Worm (Caenorhabditis elegans) whole organism, L4 larva: ENCODE measurements around the gene fkb-6.

ENCODE experiments used
- F10B5.3 ChIP-seq: sonication (generic microtip); optimal IDR thresholded peaks from 2 replicates; lab custom pipeline; 2016; ENCODE audit warnings: mild to moderate bottlenecking, missing genetic modification characterization, missing compliant biosample characterization
- F37D6.2 ChIP-seq: sonication (generic microtip); optimal IDR thresholded peaks from 2 replicates; lab custom pipeline; 2016; ENCODE audit warnings: mild to moderate bottlenecking, missing genetic modification characterization, missing compliant biosample characterization
- Y105C5A.15 ChIP-seq: fragments of 200-800 bp; sonication (Bioruptor generic); IDR thresholded peaks from 2 replicates; pipeline ENCODE4 v1.3.6; 2022; ENCODE audit warnings: missing genetic modification characterization, missing compliant biosample characterization
- Y75B8A.6 ChIP-seq: fragments of 200-800 bp; sonication (Bioruptor generic); IDR thresholded peaks from 2 replicates; pipeline ENCODE4 v1.3.6; 2022; ENCODE audit warnings: missing genetic modification reagents, missing genetic modification characterization, missing compliant biosample characterization
- ZK337.2 ChIP-seq: fragments of 200-800 bp; sonication (Bioruptor generic); IDR thresholded peaks from 2 replicates; pipeline ENCODE4 v1.3.6; 2022; ENCODE audit warnings: missing genetic modification reagents, missing genetic modification characterization, missing compliant biosample characterization
- aha-1 ChIP-seq: fragments of 150-350 bp; peaks from one replicate; lab custom pipeline; 2014; ENCODE audit warnings: missing biosample characterization, missing genetic modification characterization
- attf-4 ChIP-seq: sonication (generic microtip); optimal IDR thresholded peaks from 3 replicates; lab custom pipeline; 2017; ENCODE audit warnings: missing biosample characterization, missing genetic modification characterization
- ceh-32 ChIP-seq: sonication (generic microtip); optimal IDR thresholded peaks from 2 replicates; lab custom pipeline; 2016; ENCODE audit warnings: mild to moderate bottlenecking, missing genetic modification characterization, missing compliant biosample characterization; ENCODE audit not compliant: poor library complexity
- ceh-44 ChIP-seq: fragments of 200-800 bp; sonication (Bioruptor generic); IDR thresholded peaks from 2 replicates; pipeline ENCODE4 v1.3.6; 2022; ENCODE audit warnings: missing genetic modification reagents, missing genetic modification characterization, missing compliant biosample characterization
- ceh-62 ChIP-seq: sonication (generic microtip); optimal IDR thresholded peaks from 2 replicates; lab custom pipeline; 2017; ENCODE audit warnings: missing biosample characterization, missing genetic modification characterization
- daf-12 ChIP-seq: fragments of 150-350 bp; optimal IDR thresholded peaks from 2 replicates; lab custom pipeline; 2014; ENCODE audit warnings: missing biosample characterization, missing genetic modification reagents, missing genetic modification characterization
- daf-16 ChIP-seq, 3 experiments: sonication (generic microtip); optimal IDR thresholded peaks; 2 replicates each; lab custom pipeline; 2016 to 2017; ENCODE audit warnings: missing genetic modification characterization in 3 of 3, missing genetic modification reagents in 3 of 3, mild to moderate bottlenecking in 2 of 3, missing compliant biosample characterization in 2 of 3, missing biosample characterization in 1 of 3, moderate library complexity in 1 of 3
- egl-27 ChIP-seq: sonication (generic microtip); optimal IDR thresholded peaks from 3 replicates; lab custom pipeline; 2017; ENCODE audit warnings: missing biosample characterization, missing genetic modification reagents, missing genetic modification characterization
- egl-43 ChIP-seq: fragments of 200-800 bp; sonication (Bioruptor generic); IDR thresholded peaks from 2 replicates; pipeline ENCODE4 v1.3.6; 2022; ENCODE audit warnings: missing genetic modification reagents, missing genetic modification characterization, missing compliant biosample characterization
- fkh-10 ChIP-seq: fragments of 150-350 bp; optimal IDR thresholded peaks from 2 replicates; lab custom pipeline; 2014; ENCODE audit warnings: missing biosample characterization, missing genetic modification reagents, missing genetic modification characterization
- fos-1 ChIP-seq: fragments of 150-350 bp; optimal IDR thresholded peaks from 2 replicates; lab custom pipeline; 2014; ENCODE audit warnings: missing biosample characterization, missing genetic modification characterization
- hif-1 ChIP-seq, 2 experiments: sonication (generic microtip); optimal IDR thresholded peaks; 2 replicates each; lab custom pipeline; 2016 to 2017; ENCODE audit warnings: missing compliant biosample characterization in 2 of 2, missing genetic modification characterization in 2 of 2, missing genetic modification reagents in 2 of 2, missing genotype in 2 of 2, mild to moderate bottlenecking in 1 of 2
- hlh-30 ChIP-seq: sonication (generic microtip); optimal IDR thresholded peaks from 2 replicates; lab custom pipeline; 2017; ENCODE audit warnings: antibody characterized with exemption, mild to moderate bottlenecking, missing genetic modification characterization, missing compliant biosample characterization; ENCODE audit not compliant: insufficient read depth
- jun-1 ChIP-seq: fragments of 150-350 bp; optimal IDR thresholded peaks from 2 replicates; lab custom pipeline; 2014; ENCODE audit warnings: missing biosample characterization, missing genetic modification reagents, missing genetic modification characterization
- lin-1 ChIP-seq: fragments of 200-800 bp; sonication (Bioruptor generic); IDR thresholded peaks from 2 replicates; pipeline ENCODE4 v1.3.6; 2022; ENCODE audit warnings: missing genetic modification reagents, missing genetic modification characterization, missing compliant biosample characterization
- lin-13 ChIP-seq: fragments of 150-350 bp; optimal IDR thresholded peaks from 2 replicates; lab custom pipeline; 2014; ENCODE audit warnings: missing biosample characterization, missing genetic modification reagents, missing genetic modification characterization
- lin-29 ChIP-seq: fragments of 200-800 bp; sonication (Bioruptor generic); IDR thresholded peaks from 2 replicates; pipeline ENCODE4 v1.3.6; 2022; ENCODE audit warnings: missing genetic modification reagents, missing genetic modification characterization, missing compliant biosample characterization
- lin-38 ChIP-seq: fragments of 200-800 bp; sonication (Bioruptor generic); IDR thresholded peaks from 2 replicates; pipeline ENCODE4 v1.3.6; 2022; ENCODE audit warnings: missing genetic modification reagents, missing genetic modification characterization, missing compliant biosample characterization
- lir-3 ChIP-seq: sonication (generic microtip); optimal IDR thresholded peaks from 2 replicates; lab custom pipeline; 2016; ENCODE audit warnings: mild to moderate bottlenecking, missing genetic modification characterization, missing compliant biosample characterization
- lsy-2 ChIP-seq, 2 experiments: fragments of 150-350 bp in 1 of 2; sonication (generic microtip) in 1 of 2; optimal IDR thresholded peaks; 2 replicates each; lab custom pipeline; 2014 to 2017; ENCODE audit warnings: missing biosample characterization in 2 of 2, missing genetic modification characterization in 2 of 2
- madf-5 ChIP-seq, 2 experiments: fragments of 200-800 bp; sonication (Bioruptor generic); IDR thresholded peaks; 2 replicates each; pipeline ENCODE4 v1.3.6; 2022; ENCODE audit warnings: missing compliant biosample characterization in 2 of 2, missing genetic modification characterization in 2 of 2
- mdl-1 ChIP-seq, 2 experiments: fragments of 150-350 bp in 1 of 2; sonication (generic microtip) in 1 of 2; optimal IDR thresholded peaks; 2 replicates each; lab custom pipeline; 2014 to 2017; ENCODE audit warnings: missing biosample characterization in 2 of 2, missing genetic modification characterization in 2 of 2
- mep-1 ChIP-seq: fragments of 150-350 bp; sonication (generic microtip); optimal IDR thresholded peaks from 3 replicates; lab custom pipeline; 2014; ENCODE audit warnings: missing biosample characterization, missing genetic modification characterization
- mes-2 ChIP-seq: sonication (generic microtip); optimal IDR thresholded peaks from 2 replicates; lab custom pipeline; 2016; ENCODE audit warnings: missing genotype, mild to moderate bottlenecking, missing genetic modification characterization, missing compliant biosample characterization; ENCODE audit not compliant: poor library complexity, severe bottlenecking
- mxl-2 ChIP-seq: fragments of 200-800 bp; sonication (Bioruptor generic); conservative IDR thresholded peaks from 2 replicates; pipeline ENCODE4 v1.3.6; 2022; ENCODE audit warnings: missing genetic modification reagents, missing genetic modification characterization, missing compliant biosample characterization
- nhr-41 ChIP-seq: fragments of 200-800 bp; sonication (Bioruptor generic); IDR thresholded peaks from 2 replicates; pipeline ENCODE4 v1.3.6; 2022; ENCODE audit warnings: missing genetic modification reagents, missing genetic modification characterization, missing compliant biosample characterization
- nhr-6 ChIP-seq: fragments of 150-350 bp; optimal IDR thresholded peaks from 2 replicates; lab custom pipeline; 2014; ENCODE audit warnings: missing biosample characterization, missing genetic modification characterization
- nhr-76 ChIP-seq: fragments of 150-350 bp; optimal IDR thresholded peaks from 2 replicates; lab custom pipeline; 2014; ENCODE audit warnings: missing biosample characterization, missing genetic modification characterization
- nhr-77 ChIP-seq: fragments of 150-350 bp; optimal IDR thresholded peaks from 2 replicates; lab custom pipeline; 2014; ENCODE audit warnings: missing biosample characterization, missing genetic modification characterization
- pha-4 ChIP-seq, 2 experiments: fragments of 150-350 bp in 1 of 2; fragments of 200-800 bp in 1 of 2; sonication (Bioruptor generic) in 1 of 2; IDR thresholded peaks in 1 of 2; optimal IDR thresholded peaks in 1 of 2; 2 replicates each; pipeline versions ENCODE4 v1.3.6 to Lab custom; 2014 to 2022; ENCODE audit warnings: missing genetic modification characterization in 2 of 2, missing genetic modification reagents in 2 of 2, missing biosample characterization in 1 of 2, missing compliant biosample characterization in 1 of 2
- saeg-2 ChIP-seq: fragments of 200-800 bp; sonication (Bioruptor generic); IDR thresholded peaks from 2 replicates; pipeline ENCODE4 v1.3.6; 2022; ENCODE audit warnings: missing genetic modification reagents, missing genetic modification characterization, missing compliant biosample characterization
- set-16 ChIP-seq: fragments of 200-800 bp; sonication (Bioruptor generic); IDR thresholded peaks from 2 replicates; pipeline ENCODE4 v1.3.6; 2022; ENCODE audit warnings: missing genetic modification reagents, missing genetic modification characterization, missing compliant biosample characterization
- skn-1 ChIP-seq: fragments of 150-350 bp; optimal IDR thresholded peaks from 2 replicates; lab custom pipeline; 2014; ENCODE audit warnings: missing biosample characterization, missing genetic modification characterization
- snpc-4 ChIP-seq: fragments of 150-350 bp; optimal IDR thresholded peaks from 2 replicates; lab custom pipeline; 2014; ENCODE audit warnings: missing biosample characterization, missing genetic modification characterization
- spr-3 ChIP-seq: fragments of 200-800 bp; sonication (Bioruptor generic); optimal IDR thresholded peaks from 2 replicates; lab custom pipeline; 2018; ENCODE audit warnings: mild to moderate bottlenecking, missing genetic modification characterization, missing compliant biosample characterization
- tag-97 ChIP-seq: fragments of 200-800 bp; sonication (Bioruptor generic); IDR thresholded peaks from 2 replicates; pipeline ENCODE4 v1.3.6; 2022; ENCODE audit warnings: missing genetic modification characterization, missing compliant biosample characterization
- tra-1 ChIP-seq: fragments of 200-800 bp; sonication (Bioruptor generic); IDR thresholded peaks from 2 replicates; pipeline ENCODE4 v1.3.6; 2022; ENCODE audit warnings: missing genetic modification reagents, missing genetic modification characterization, missing compliant biosample characterization
- vab-7 ChIP-seq: fragments of 200-800 bp; sonication (Bioruptor generic); IDR thresholded peaks from 2 replicates; pipeline ENCODE4 v1.3.6; 2022; ENCODE audit warnings: missing genetic modification reagents, missing genetic modification characterization, missing compliant biosample characterization
- zag-1 ChIP-seq: fragments of 150-350 bp; optimal IDR thresholded peaks from 2 replicates; lab custom pipeline; 2014; ENCODE audit warnings: missing biosample characterization, missing genetic modification characterization

The fkb-6 gene

ce11 chrV:20832554-20832963, 13.4 kb upstream of the fkb-6 start (continued):
- TF ChIP-seq pha-4 (GFP tag; IDR thresholded peaks at IDR 0.05; lab: Robert Waterston, UW) (no peak), pha-4 (tag; optimal IDR thresholded peaks at IDR 0.05; lab: Kevin White, UChicago) (no peak), aha-1 (tag; lab: Kevin White, UChicago) (peak; percentile 64), ceh-44 (GFP tag; lab: Robert Waterston, UW) (no peak), F37D6.2 (no peak), hif-1 (tag; optimal IDR thresholded peaks at IDR 0.05; lab: Kevin White, UChicago) (peak in 1 of 2 experiments; percentile 64), egl-27 (tag; lab: Kevin White, UChicago) (no peak), lin-1 (GFP tag; lab: Robert Waterston, UW) (no peak), lsy-2 (tag; optimal IDR thresholded peaks at IDR 0.05; lab: Kevin White, UChicago) (peak in 1 of 2 experiments; percentile 39), tag-97 (GFP tag; lab: Robert Waterston, UW) (no peak), attf-4 (tag; lab: Kevin White, UChicago) (no peak), ceh-32 (tag; lab: Kevin White, UChicago) (no peak), spr-3 (no peak), vab-7 (GFP tag; lab: Robert Waterston, UW) (0 out of 2 replicates have a peak, but pooled peaks have one; percentile 9), fkh-10 (GFP tag; lab: Kevin White, UChicago) (no peak), jun-1 (tag; lab: Kevin White, UChicago) (no peak), lin-13 (GFP tag; lab: Kevin White, UChicago) (no peak), mes-2 (tag; lab: Kevin White, UChicago) (peak; percentile 67), zag-1 (no peak), nhr-76 (no peak), lin-29 (GFP tag; lab: Robert Waterston, UW) (no peak), nhr-77 (tag; lab: Kevin White, UChicago) (no peak), ceh-62 (tag; lab: Kevin White, UChicago) (no peak), snpc-4 (no peak), tra-1 (GFP tag; lab: Robert Waterston, UW) (no peak), saeg-2 (GFP tag; lab: Robert Waterston, UW) (no peak), F10B5.3 (tag; lab: Kevin White, UChicago) (no peak), mdl-1 (tag; optimal IDR thresholded peaks at IDR 0.05; lab: Kevin White, UChicago) (no peak), mxl-2 (GFP tag; lab: Robert Waterston, UW) (no peak), ZK337.2 (GFP tag; lab: Robert Waterston, UW) (no peak), skn-1 (tag; lab: Kevin White, UChicago) (no peak), fos-1 (tag; lab: Kevin White, UChicago) (no peak), daf-12 (tag; lab: Kevin White, UChicago) (no peak), nhr-41 (GFP tag; lab: Robert Waterston, UW) (no peak), Y75B8A.6 (GFP tag; lab: Robert Waterston, UW) (no peak), egl-43 (no peak), Y105C5A.15 (GFP tag; lab: Robert Waterston, UW) (no peak), madf-5 (GFP tag; IDR thresholded peaks at IDR 0.05; lab: Robert Waterston, UW) (no peak)

ce11 chrV:20837765-20838164, 8.2 kb upstream of the fkb-6 start, which contains the start of gene mrps-12:
TSS of gene mrps-12 (plus strand) at chrV:20838080.
- TF ChIP-seq mes-2 (tag; lab: Kevin White, UChicago) (peak; percentile 55), aha-1 (tag; lab: Kevin White, UChicago) (peak; percentile 43), hlh-30 (tag; lab: Kevin White, UChicago) (peak; percentile 23), mep-1 (tag; lab: Kevin White, UChicago) (peak; percentile 11), lsy-2 (tag; optimal IDR thresholded peaks at IDR 0.05; lab: Kevin White, UChicago) (peak in 1 of 2 experiments; percentile 23), lin-38 (GFP tag; lab: Robert Waterston, UW) (peak; percentile 63), set-16 (no peak), daf-16 (GFP tag; optimal IDR thresholded peaks at IDR 0.05; lab: Kevin White, UChicago) (no peak), daf-16 (tag; optimal IDR thresholded peaks at IDR 0.05; lab: Kevin White, UChicago) (peak; percentile 0), lir-3 (no peak), nhr-6 (peak; percentile 3)
